Fruit fly (Drosophila melanogaster) whole organism, embryonic: Measurements from ENCODE around the gene Prp31.
A peak's percentile ranks its signal among the peaks of the same experiment; 100 is the strongest.

Experiments
- BtbVII ChIP-seq: fragments of 200-800 bp; sonication (Bioruptor generic); optimal IDR thresholded peaks from 3 replicates; lab custom pipeline; 2017; ENCODE audit warnings: missing biosample characterization, mild to moderate bottlenecking, missing genetic modification characterization
- CG11398 ChIP-seq: fragments of 200-800 bp; sonication (Bioruptor generic); optimal IDR thresholded peaks from 2 replicates; lab custom pipeline; 2016; ENCODE audit warnings: missing biosample characterization, missing genetic modification characterization
- CG13123 ChIP-seq: fragments of 200-800 bp; sonication (Bioruptor generic); optimal IDR thresholded peaks from 2 replicates; lab custom pipeline; 2016; ENCODE audit warnings: missing biosample characterization, missing genetic modification characterization
- CG14965 ChIP-seq: fragments of 200-800 bp; sonication (Bioruptor generic); optimal IDR thresholded peaks from 2 replicates; lab custom pipeline; 2016; ENCODE audit warnings: missing biosample characterization, missing genetic modification characterization, borderline replicate concordance
- CG16813 ChIP-seq: fragments of 200-800 bp; sonication (Bioruptor generic); IDR thresholded peaks from 3 replicates; pipeline ENCODE4 v1.3.6; 2022; ENCODE audit warnings: missing biosample characterization, missing genetic modification characterization; ENCODE audit not compliant: partially characterized antibody
- CG2712 ChIP-seq: fragments of 200-800 bp; optimal IDR thresholded peaks from 3 replicates; lab custom pipeline; 2019; ENCODE audit warnings: missing biosample characterization, mild to moderate bottlenecking, missing genetic modification characterization, moderate library complexity
- CG31365 ChIP-seq: fragments of 200-800 bp; sonication (Bioruptor generic); optimal IDR thresholded peaks from 2 replicates; lab custom pipeline; 2018; ENCODE audit warnings: missing biosample characterization, mild to moderate bottlenecking, missing genetic modification characterization
- CG3163 ChIP-seq: fragments of 200-800 bp; sonication (Bioruptor generic); optimal IDR thresholded peaks from 3 replicates; lab custom pipeline; 2016; ENCODE audit warnings: missing biosample characterization, missing genetic modification characterization
- CG34376 ChIP-seq: fragments of 200-800 bp; sonication (Bioruptor generic); optimal IDR thresholded peaks from 2 replicates; lab custom pipeline; 2018; ENCODE audit warnings: missing biosample characterization, mild to moderate bottlenecking, missing genetic modification characterization
- CG34422 ChIP-seq: fragments of 200-800 bp; sonication (Bioruptor generic); IDR thresholded peaks from 3 replicates; pipeline ENCODE4 v1.3.6; 2022; ENCODE audit warnings: missing biosample characterization, missing genetic modification characterization
- CG4617 ChIP-seq: fragments of 200-800 bp; sonication (Bioruptor generic); optimal IDR thresholded peaks from 3 replicates; lab custom pipeline; 2016; ENCODE audit warnings: missing biosample characterization, missing genetic modification characterization, borderline replicate concordance
- CG5180 ChIP-seq: fragments of 200-800 bp; sonication (Bioruptor generic); optimal IDR thresholded peaks from 3 replicates; lab custom pipeline; 2017; ENCODE audit warnings: missing biosample characterization, missing genetic modification characterization, mild to moderate bottlenecking, moderate library complexity, missing genetic modification reagents
- CG6272 ChIP-seq: fragments of 200-800 bp; sonication (Bioruptor generic); IDR thresholded peaks from 2 replicates; pipeline ENCODE4 v1.3.6; 2022; ENCODE audit warnings: missing biosample characterization, missing genetic modification characterization
- CG7963 ChIP-seq: fragments of 200-800 bp; sonication (Bioruptor generic); IDR thresholded peaks from 3 replicates; pipeline ENCODE4 v1.3.6; 2022; ENCODE audit warnings: missing biosample characterization, missing genetic modification characterization; ENCODE audit not compliant: partially characterized antibody
- CG8281 ChIP-seq: fragments of 200-800 bp; sonication (Bioruptor generic); optimal IDR thresholded peaks from 2 replicates; lab custom pipeline; 2018; ENCODE audit warnings: missing biosample characterization, mild to moderate bottlenecking, missing genetic modification characterization, moderate library complexity
- CG8359 ChIP-seq: fragments of 200-800 bp; sonication (Bioruptor generic); optimal IDR thresholded peaks from 2 replicates; lab custom pipeline; 2017; ENCODE audit warnings: missing biosample characterization, mild to moderate bottlenecking, missing genetic modification characterization, borderline replicate concordance
- CG9215 ChIP-seq: fragments of 200-800 bp; sonication (Bioruptor generic); IDR thresholded peaks from 2 replicates; pipeline ENCODE4 v1.3.6; 2022; ENCODE audit warnings: missing biosample characterization, missing genetic modification characterization
- CG9797 ChIP-seq: fragments of 200-800 bp; sonication (Bioruptor generic); optimal IDR thresholded peaks from 3 replicates; lab custom pipeline; 2018; ENCODE audit warnings: missing biosample characterization, mild to moderate bottlenecking, missing genetic modification characterization
- CHES-1-like ChIP-seq: fragments of 200-800 bp; sonication (Bioruptor generic); optimal IDR thresholded peaks from 2 replicates; lab custom pipeline; 2016; ENCODE audit warnings: missing biosample characterization, missing genetic modification characterization
- Dbx ChIP-seq: fragments of 200-800 bp; sonication (Bioruptor generic); IDR thresholded peaks from 3 replicates; pipeline ENCODE4 v1.3.6; 2022; ENCODE audit warnings: missing biosample characterization, missing genetic modification characterization
- Dek ChIP-seq: fragments of 200-800 bp; sonication (Bioruptor generic); optimal IDR thresholded peaks from 3 replicates; lab custom pipeline; 2019; ENCODE audit warnings: missing biosample characterization, mild to moderate bottlenecking, missing genetic modification characterization, moderate library complexity
- E2f2 ChIP-seq: fragments of 200-800 bp; sonication (Bioruptor generic); IDR thresholded peaks from 2 replicates; pipeline ENCODE4 v1.3.6; 2022; ENCODE audit warnings: missing biosample characterization, missing genetic modification characterization
- Gug ChIP-seq: fragments of 200-800 bp; sonication (Bioruptor generic); IDR thresholded peaks from 4 replicates; pipeline ENCODE4 v1.3.6; 2022; ENCODE audit warnings: missing biosample characterization, missing genetic modification characterization
- HLH4C ChIP-seq: fragments of 200-800 bp; sonication (Bioruptor generic); IDR thresholded peaks from 3 replicates; pipeline ENCODE4 v1.3.6; 2022; ENCODE audit warnings: missing biosample characterization, missing genetic modification characterization; ENCODE audit not compliant: partially characterized antibody
- Hmx ChIP-seq: fragments of 200-800 bp; sonication (Bioruptor generic); optimal IDR thresholded peaks from 2 replicates; lab custom pipeline; 2016; ENCODE audit warnings: missing biosample characterization, missing genetic modification characterization
- Myb ChIP-seq: fragments of 200-800 bp; sonication (Bioruptor generic); optimal IDR thresholded peaks from 2 replicates; lab custom pipeline; 2016; ENCODE audit warnings: missing biosample characterization, missing genetic modification characterization
- NFAT ChIP-seq: fragments of 200-800 bp; sonication (Bioruptor generic); IDR thresholded peaks from 2 replicates; pipeline ENCODE4 v1.3.6; 2022; ENCODE audit warnings: missing biosample characterization, missing genetic modification characterization
- Nf-YA ChIP-seq: fragments of 200-800 bp; sonication (Bioruptor generic); IDR thresholded peaks from 2 replicates; pipeline ENCODE4 v1.3.6; 2022; ENCODE audit warnings: missing biosample characterization, missing genetic modification characterization
- Sin3A ChIP-seq: fragments of >200 bp; optimal IDR thresholded peaks from 2 replicates; lab custom pipeline; 2018
- ab ChIP-seq: fragments of 200-800 bp; sonication (Bioruptor generic); optimal IDR thresholded peaks from 2 replicates; lab custom pipeline; 2016; ENCODE audit warnings: missing biosample characterization, missing genetic modification characterization
- bowl ChIP-seq: fragments of 200-800 bp; sonication (Bioruptor generic); IDR thresholded peaks from 2 replicates; pipeline ENCODE4 v1.3.6; 2022; ENCODE audit warnings: missing biosample characterization, missing genetic modification characterization
- crp ChIP-seq, 2 experiments: fragments of 200-800 bp; sonication (Bioruptor generic); optimal IDR thresholded peaks; 2 replicates in 1 of 2; 3 replicates in 1 of 2; lab custom pipeline; 2017; ENCODE audit warnings: missing biosample characterization in 2 of 2, missing genetic modification characterization in 2 of 2, mild to moderate bottlenecking in 1 of 2, moderate library complexity in 1 of 2
- dmrt11E ChIP-seq: fragments of 200-800 bp; sonication (Bioruptor generic); optimal IDR thresholded peaks from 3 replicates; lab custom pipeline; 2018; ENCODE audit warnings: missing biosample characterization, mild to moderate bottlenecking, missing genetic modification characterization, moderate library complexity
- fd3F ChIP-seq: fragments of 200-800 bp; sonication (Bioruptor generic); optimal IDR thresholded peaks from 2 replicates; lab custom pipeline; 2018; ENCODE audit warnings: missing biosample characterization, mild to moderate bottlenecking, missing genetic modification characterization, moderate library complexity
- gfzf ChIP-seq: fragments of 200-800 bp; sonication (Bioruptor generic); optimal IDR thresholded peaks from 2 replicates; lab custom pipeline; 2016; ENCODE audit warnings: missing biosample characterization, mild to moderate bottlenecking, missing genetic modification characterization, moderate library complexity
- grn ChIP-seq: fragments of 200-800 bp; sonication (Bioruptor generic); optimal IDR thresholded peaks from 3 replicates; lab custom pipeline; 2017; ENCODE audit warnings: missing biosample characterization, missing genetic modification characterization
- gsb ChIP-seq: fragments of 200-800 bp; sonication (Bioruptor generic); IDR thresholded peaks from 2 replicates; pipeline ENCODE4 v1.3.6; 2022; ENCODE audit warnings: missing biosample characterization, missing genetic modification characterization
- gt ChIP-seq: fragments of 200-800 bp; sonication (Bioruptor generic); IDR thresholded peaks from 2 replicates; pipeline ENCODE4 v1.3.6; 2022; ENCODE audit warnings: missing biosample characterization, missing genetic modification characterization
- knrl ChIP-seq: fragments of 200-800 bp; sonication (Bioruptor generic); IDR thresholded peaks from 3 replicates; pipeline ENCODE4 v1.3.6; 2022; ENCODE audit warnings: missing biosample characterization, missing genetic modification characterization; ENCODE audit not compliant: partially characterized antibody
- lmd ChIP-seq: fragments of 200-800 bp; sonication (Bioruptor generic); IDR thresholded peaks from 2 replicates; pipeline ENCODE4 v1.3.6; 2022; ENCODE audit warnings: missing biosample characterization, missing genetic modification characterization
- mam ChIP-seq: fragments of 200-800 bp; sonication (Bioruptor generic); optimal IDR thresholded peaks from 3 replicates; lab custom pipeline; 2016; ENCODE audit warnings: missing biosample characterization, missing genetic modification characterization
- peb ChIP-seq: fragments of 200-800 bp; sonication (Bioruptor generic); IDR thresholded peaks from 2 replicates; pipeline ENCODE4 v1.3.6; 2022; ENCODE audit warnings: missing biosample characterization, missing genetic modification characterization
- pho ChIP-seq: fragments of 200-800 bp; sonication (Bioruptor generic); optimal IDR thresholded peaks from 2 replicates; lab custom pipeline; 2016; ENCODE audit warnings: missing biosample characterization, missing genetic modification characterization
- rib ChIP-seq: fragments of 200-800 bp; sonication (Bioruptor generic); IDR thresholded peaks from 2 replicates; pipeline ENCODE4 v1.3.6; 2022; ENCODE audit warnings: missing biosample characterization, missing genetic modification characterization
- schlank ChIP-seq: fragments of 200-800 bp; sonication (Bioruptor generic); optimal IDR thresholded peaks from 2 replicates; lab custom pipeline; 2018; ENCODE audit warnings: missing biosample characterization, mild to moderate bottlenecking, missing genetic modification characterization
- sna ChIP-seq: fragments of 200-800 bp; sonication (Bioruptor generic); IDR thresholded peaks from 2 replicates; pipeline ENCODE4 v1.3.6; 2022; ENCODE audit warnings: missing biosample characterization, missing genetic modification characterization; ENCODE audit not compliant: partially characterized antibody
- tna ChIP-seq: fragments of 200-800 bp; sonication (Bioruptor generic); IDR thresholded peaks from 2 replicates; pipeline ENCODE4 v1.3.6; 2022; ENCODE audit warnings: missing biosample characterization, missing genetic modification characterization; ENCODE audit not compliant: partially characterized antibody
- twi ChIP-seq: fragments of 200-800 bp; optimal IDR thresholded peaks from 2 replicates; lab custom pipeline; 2019; ENCODE audit warnings: missing biosample characterization, mild to moderate bottlenecking, missing genetic modification characterization, moderate library complexity
- z ChIP-seq: fragments of 200-800 bp; sonication (Bioruptor generic); IDR thresholded peaks from 3 replicates; pipeline ENCODE4 v1.3.6; 2022; ENCODE audit warnings: missing biosample characterization, missing genetic modification characterization

Prp31 gene

DNA sequence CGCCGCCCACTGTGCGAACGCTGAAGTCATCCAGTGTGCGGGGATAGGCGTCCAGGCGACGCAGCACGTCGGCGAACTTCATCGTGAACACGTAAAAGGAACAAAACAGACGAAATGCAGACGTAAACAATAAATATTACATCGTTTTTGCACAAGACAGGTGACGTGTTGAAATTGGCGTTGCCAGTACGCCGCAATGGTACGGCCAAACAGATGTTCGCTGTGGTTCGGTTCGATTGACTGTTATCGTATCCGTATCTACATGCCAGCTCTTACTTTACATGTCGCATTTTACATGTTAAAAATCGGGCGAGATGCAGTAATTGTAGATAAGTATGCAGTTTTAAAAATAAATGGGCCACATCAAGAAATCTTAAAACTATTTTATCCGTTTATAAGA is 4.5 kb downstream of the Prp31 start, which contains the start of gene CG7011 (continued):
- TF ChIP-seq CG34422 = peak; percentile 69; the same call in 1 of the 3 replicates
- 0 out of 3 replicates have a peak, but pooled peaks have one; percentile 46 for TF ChIP-seq HLH4C (GFP tag; lab: Robert Waterston, UW)
- no peak for TF ChIP-seq CG14965 (GFP tag; lab: Kevin White, UChicago)
- TF ChIP-seq Nf-YA (GFP tag; lab: Robert Waterston, UW) = no peak
- TF ChIP-seq CG13123 (GFP tag; lab: Kevin White, UChicago) = no peak
- TF ChIP-seq CG34376 (GFP tag; lab: Kevin White, UChicago) = no peak
- no peak for TF ChIP-seq CG11398 (GFP tag; lab: Kevin White, UChicago)
- no peak for TF ChIP-seq CG3163 (GFP tag; lab: Kevin White, UChicago)
- TF ChIP-seq CG2712 (tag; lab: Kevin White, UChicago) = no peak
- TF ChIP-seq grn = no peak
- peak; percentile 26 for TF ChIP-seq CG4617 (GFP tag; lab: Kevin White, UChicago)
- TF ChIP-seq CG6272 (GFP tag; lab: Robert Waterston, UW) = no peak
- peak; percentile 8 for TF ChIP-seq mam
- TF ChIP-seq CG16813 (GFP tag; lab: Robert Waterston, UW) = peak; percentile 61; the same call in 2 of the 3 replicates
- TF ChIP-seq CG9797 (GFP tag; lab: Kevin White, UChicago) = peak; percentile 0
- peak; percentile 88 for TF ChIP-seq CG5180 (GFP tag; lab: Kevin White, UChicago)
- no peak for TF ChIP-seq Dek (tag; lab: Kevin White, UChicago)
- no peak for TF ChIP-seq gt (GFP tag; lab: Robert Waterston, UW)
- TF ChIP-seq gfzf (GFP tag; lab: Kevin White, UChicago) = peak; percentile 14
- TF ChIP-seq bowl (GFP tag; lab: Robert Waterston, UW) = no peak
- TF ChIP-seq tna = peak; percentile 49; the same call in 1 of the 2 replicates
- peak; percentile 47 for TF ChIP-seq sna (GFP tag; lab: Robert Waterston, UW)
- TF ChIP-seq Sin3A (lab: Kevin White, UChicago) = peak; percentile 31
- no peak for TF ChIP-seq BtbVII (GFP tag; lab: Kevin White, UChicago)
- TF ChIP-seq Myb (GFP tag; lab: Kevin White, UChicago) = peak; percentile 10
- TF ChIP-seq knrl (GFP tag; lab: Robert Waterston, UW) = peak; percentile 48
- peak; percentile 6 for TF ChIP-seq twi (tag; lab: Kevin White, UChicago)
- TF ChIP-seq ab (GFP tag; lab: Kevin White, UChicago) = no peak
- peak; percentile 35 for TF ChIP-seq CHES-1-like (GFP tag; lab: Kevin White, UChicago)
- 0 out of 3 replicates have a peak, but pooled peaks have one; percentile 29 for TF ChIP-seq CG7963 (GFP tag; lab: Robert Waterston, UW)
- no peak for TF ChIP-seq Gug
- peak; percentile 29; the same call in 1 of the 2 replicates for TF ChIP-seq E2f2 (GFP tag; lab: Robert Waterston, UW)
- TF ChIP-seq, all 482 proteins: peak for 65

DNA sequence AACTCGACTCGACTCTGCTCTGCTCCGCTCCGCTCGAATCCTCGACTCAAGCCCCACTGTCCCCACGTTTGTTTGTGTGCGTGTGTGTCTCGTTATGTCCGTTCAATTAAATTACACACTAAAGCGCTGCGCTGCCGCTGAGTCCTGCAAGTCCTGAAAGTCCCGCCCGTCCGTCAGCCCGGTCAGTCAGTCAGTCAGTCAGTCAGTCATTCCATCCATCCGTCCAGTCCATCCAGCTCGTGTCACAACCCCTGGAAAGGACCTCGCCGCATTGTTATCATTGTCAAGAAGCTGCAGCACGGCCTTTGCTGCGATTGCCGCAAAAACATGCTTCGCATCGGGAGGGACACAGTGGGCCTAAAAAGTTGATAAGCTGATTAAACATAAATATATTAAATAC is 10.1 kb downstream of the Prp31 start:
- TF ChIP-seq CG9215 (GFP tag; lab: Robert Waterston, UW) = peak; percentile 14; the same call in 1 of the 2 replicates
- 0 out of 2 replicates have a peak, but pooled peaks have one; percentile 2 for TF ChIP-seq NFAT
- peak; percentile 90 for TF ChIP-seq CG8281 (tag; lab: Kevin White, UChicago)
- TF ChIP-seq z (GFP tag; lab: Robert Waterston, UW) = 0 out of 3 replicates have a peak, but pooled peaks have one; percentile 37
- TF ChIP-seq schlank (tag; lab: Kevin White, UChicago) = no peak

dm6 chr3L:15169795-15170194 is 10.9 kb downstream of the Prp31 start:
- no peak for TF ChIP-seq dmrt11E (tag; lab: Kevin White, UChicago)
- TF ChIP-seq CG31365 (tag; lab: Kevin White, UChicago) = no peak
- no peak for TF ChIP-seq crp (GFP tag; optimal IDR thresholded peaks at IDR 0.05; lab: Kevin White, UChicago)
- TF ChIP-seq CG8359 (GFP tag; lab: Kevin White, UChicago) = no peak
- TF ChIP-seq Dbx (GFP tag; lab: Robert Waterston, UW) = no peak
- no peak for TF ChIP-seq peb (GFP tag; lab: Robert Waterston, UW)
- no peak for TF ChIP-seq CG5180 (GFP tag; lab: Kevin White, UChicago)
- no peak for TF ChIP-seq rib (GFP tag; lab: Robert Waterston, UW)
- no peak for TF ChIP-seq fd3F (GFP tag; lab: Kevin White, UChicago)
- TF ChIP-seq Hmx = no peak
- TF ChIP-seq pho (GFP tag; lab: Kevin White, UChicago) = no peak
- TF ChIP-seq lmd (GFP tag; lab: Robert Waterston, UW) = 0 out of 2 replicates have a peak, but pooled peaks have one; percentile 14
- no peak for TF ChIP-seq gsb (GFP tag; lab: Robert Waterston, UW)
